Worm (Caenorhabditis elegans) whole organism, young adult: ENCODE data around the gene lcmt-1.
"Not testable (repeated sequence)": the region's sequence is repeated elsewhere in the genome, so short reads cannot be mapped to it uniquely, and the experiment has no call there.

Experiments
- C17E4.6 ChIP-seq: fragments of 200-800 bp; sonication (Bioruptor generic); IDR thresholded peaks from 2 replicates; pipeline ENCODE4 v1.3.6; 2022; ENCODE audit warnings: missing genetic modification reagents, missing genetic modification characterization, missing compliant biosample characterization
- F22D6.2 ChIP-seq: sonication (generic microtip); optimal IDR thresholded peaks from 2 replicates; lab custom pipeline; 2016; ENCODE audit warnings: mild to moderate bottlenecking, missing genetic modification characterization, missing compliant biosample characterization
- F23B12.7 ChIP-seq: sonication (generic microtip); optimal IDR thresholded peaks from 2 replicates; lab custom pipeline; 2017; ENCODE audit warnings: missing genetic modification characterization, mild to moderate bottlenecking, missing compliant biosample characterization, antibody characterized with exemption, moderate library complexity; ENCODE audit not compliant: insufficient read depth
- F33H1.4 ChIP-seq: fragments of 200-800 bp; sonication (Bioruptor generic); IDR thresholded peaks from 2 replicates; pipeline ENCODE4 v1.3.6; 2022; ENCODE audit warnings: missing genetic modification reagents, missing genetic modification characterization, missing compliant biosample characterization
- F37B4.10 ChIP-seq: fragments of 200-800 bp; sonication (Bioruptor generic); IDR thresholded peaks from 2 replicates; pipeline ENCODE4 v1.3.6; 2022; ENCODE audit warnings: missing genetic modification characterization, missing compliant biosample characterization
- K11D2.4 ChIP-seq: fragments of 200-800 bp; sonication (Bioruptor generic); IDR thresholded peaks from 2 replicates; pipeline ENCODE4 v1.3.6; 2022; ENCODE audit warnings: missing genetic modification reagents, missing genetic modification characterization, missing compliant biosample characterization
- T07F8.4 ChIP-seq: sonication (generic microtip); optimal IDR thresholded peaks from 2 replicates; lab custom pipeline; 2016; ENCODE audit warnings: mild to moderate bottlenecking, missing genetic modification characterization, moderate library complexity, missing compliant biosample characterization
- Y53G8AR.9 ChIP-seq: fragments of 200-800 bp; sonication (Bioruptor generic); conservative IDR thresholded peaks from 2 replicates; pipeline ENCODE4 v1.3.6; 2022; ENCODE audit warnings: missing genetic modification reagents, missing genetic modification characterization, missing compliant biosample characterization
- Y56A3A.18 ChIP-seq: fragments of 200-800 bp; sonication (Bioruptor generic); IDR thresholded peaks from 2 replicates; pipeline ENCODE4 v1.3.6; 2022; ENCODE audit warnings: missing genetic modification reagents, missing genetic modification characterization, missing compliant biosample characterization
- atf-7 ChIP-seq: sonication (generic microtip); optimal IDR thresholded peaks from 2 replicates; lab custom pipeline; 2017; ENCODE audit warnings: mild to moderate bottlenecking, missing genetic modification characterization, missing compliant biosample characterization
- attf-5 ChIP-seq: fragments of 200-800 bp; sonication (Bioruptor generic); optimal IDR thresholded peaks from 2 replicates; lab custom pipeline; 2018; ENCODE audit warnings: mild to moderate bottlenecking, missing genetic modification characterization, missing compliant biosample characterization
- attf-6 ChIP-seq: fragments of 200-800 bp; sonication (Bioruptor generic); IDR thresholded peaks from 2 replicates; pipeline ENCODE4 v1.3.6; 2022; ENCODE audit warnings: missing genetic modification reagents, missing genetic modification characterization, missing compliant biosample characterization
- cebp-2 ChIP-seq: fragments of 200-800 bp; sonication (Bioruptor generic); IDR thresholded peaks from 2 replicates; pipeline ENCODE4 v1.3.6; 2022; ENCODE audit warnings: missing genetic modification characterization, missing compliant biosample characterization
- ceh-40 ChIP-seq: fragments of 200-800 bp; sonication (Bioruptor generic); IDR thresholded peaks from 2 replicates; pipeline ENCODE4 v1.3.6; 2022; ENCODE audit warnings: missing genetic modification characterization, missing compliant biosample characterization
- ceh-58 ChIP-seq: fragments of 200-800 bp; sonication (Bioruptor generic); IDR thresholded peaks from 2 replicates; pipeline ENCODE4 v1.3.6; 2022; ENCODE audit warnings: missing genetic modification characterization, missing compliant biosample characterization
- chd-7 ChIP-seq: sonication (generic microtip); optimal IDR thresholded peaks from 2 replicates; lab custom pipeline; 2016; ENCODE audit warnings: mild to moderate bottlenecking, missing genetic modification characterization, moderate library complexity, missing compliant biosample characterization
- die-1 ChIP-seq: sonication (generic microtip); optimal IDR thresholded peaks from 2 replicates; lab custom pipeline; 2016; ENCODE audit warnings: missing genotype, mild to moderate bottlenecking, missing genetic modification characterization, missing compliant biosample characterization
- dox-1 ChIP-seq: fragments of 200-800 bp; sonication (Bioruptor generic); IDR thresholded peaks from 2 replicates; pipeline ENCODE4 v1.3.6; 2022; ENCODE audit warnings: missing genetic modification reagents, missing genetic modification characterization, missing compliant biosample characterization
- egl-44 ChIP-seq: fragments of 200-800 bp; sonication (Bioruptor generic); IDR thresholded peaks from 2 replicates; pipeline ENCODE4 v1.3.6; 2022; ENCODE audit warnings: missing genetic modification reagents, missing genetic modification characterization, missing compliant biosample characterization
- ekl-4 ChIP-seq: fragments of 200-800 bp; sonication (Bioruptor generic); IDR thresholded peaks from 2 replicates; pipeline ENCODE4 v1.3.6; 2022; ENCODE audit warnings: missing genetic modification reagents, missing genetic modification characterization, missing compliant biosample characterization
- fkh-3 ChIP-seq: sonication (generic microtip); optimal IDR thresholded peaks from 2 replicates; lab custom pipeline; 2016; ENCODE audit warnings: mild to moderate bottlenecking, missing genetic modification characterization, missing compliant biosample characterization
- him-1 ChIP-seq: sonication (generic microtip); optimal IDR thresholded peaks from 2 replicates; lab custom pipeline; 2016; ENCODE audit warnings: missing genotype, missing genetic modification reagents, missing genetic modification characterization, missing compliant biosample characterization
- hsf-1 ChIP-seq: fragments of 200-800 bp; sonication (Bioruptor generic); IDR thresholded peaks from 2 replicates; pipeline ENCODE4 v1.3.6; 2022; ENCODE audit warnings: missing genetic modification reagents, missing genetic modification characterization, missing compliant biosample characterization
- let-526 ChIP-seq: fragments of 200-800 bp; sonication (Bioruptor generic); IDR thresholded peaks from 2 replicates; pipeline ENCODE4 v1.3.6; 2022; ENCODE audit warnings: missing genetic modification reagents, missing genetic modification characterization, missing compliant biosample characterization
- let-607 ChIP-seq, 2 experiments: fragments of 200-800 bp in 1 of 2; sonication (Bioruptor generic) in 1 of 2; sonication (generic microtip) in 1 of 2; optimal IDR thresholded peaks; 2 replicates each; lab custom pipeline; 2016 to 2018; ENCODE audit warnings: mild to moderate bottlenecking in 2 of 2, missing compliant biosample characterization in 2 of 2, missing genetic modification characterization in 2 of 2, moderate library complexity in 2 of 2, missing genotype in 1 of 2
- lsl-1 ChIP-seq: fragments of 200-800 bp; sonication (Bioruptor generic); optimal IDR thresholded peaks from 2 replicates; lab custom pipeline; 2018; ENCODE audit warnings: mild to moderate bottlenecking, missing genetic modification characterization, moderate library complexity, missing compliant biosample characterization
- madf-10 ChIP-seq: sonication (generic microtip); optimal IDR thresholded peaks from 2 replicates; lab custom pipeline; 2016; ENCODE audit warnings: mild to moderate bottlenecking, missing genetic modification characterization, missing compliant biosample characterization
- madf-3 ChIP-seq: fragments of 200-800 bp; sonication (Bioruptor generic); IDR thresholded peaks from 2 replicates; pipeline ENCODE4 v1.3.6; 2022; ENCODE audit warnings: missing genetic modification reagents, missing genetic modification characterization, missing compliant biosample characterization
- madf-6 ChIP-seq: fragments of 200-800 bp; sonication (Bioruptor generic); IDR thresholded peaks from 2 replicates; pipeline ENCODE4 v1.3.6; 2022; ENCODE audit warnings: missing genetic modification reagents, missing genetic modification characterization, missing compliant biosample characterization
- mcd-1 ChIP-seq: fragments of 200-800 bp; sonication (Bioruptor generic); IDR thresholded peaks from 2 replicates; pipeline ENCODE4 v1.3.6; 2022; ENCODE audit warnings: missing genetic modification reagents, missing genetic modification characterization, missing compliant biosample characterization
- nfyb-1 ChIP-seq: fragments of 200-800 bp; sonication (Bioruptor generic); IDR thresholded peaks from 2 replicates; pipeline ENCODE4 v1.3.6; 2022; ENCODE audit warnings: missing genetic modification reagents, missing genetic modification characterization, missing compliant biosample characterization
- nhr-80 ChIP-seq: sonication (generic microtip); optimal IDR thresholded peaks from 2 replicates; lab custom pipeline; 2016; ENCODE audit warnings: missing genetic modification characterization, missing compliant biosample characterization
- nhr-90 ChIP-seq: sonication (generic microtip); optimal IDR thresholded peaks from 2 replicates; lab custom pipeline; 2016; ENCODE audit warnings: missing genotype, mild to moderate bottlenecking, missing genetic modification characterization, missing compliant biosample characterization
- rcor-1 ChIP-seq: fragments of 200-800 bp; sonication (Bioruptor generic); IDR thresholded peaks from 2 replicates; pipeline ENCODE4 v1.3.6; 2022; ENCODE audit warnings: missing genetic modification reagents, missing genetic modification characterization, missing compliant biosample characterization
- rec-8 ChIP-seq, 2 experiments: sonication (generic microtip); optimal IDR thresholded peaks; 2 replicates each; lab custom pipeline; 2016; ENCODE audit warnings: mild to moderate bottlenecking in 2 of 2, missing genetic modification characterization in 2 of 2, missing genetic modification reagents in 2 of 2, missing genotype in 2 of 2, missing biosample characterization in 1 of 2, missing compliant biosample characterization in 1 of 2, moderate library complexity in 1 of 2
- repo-1 ChIP-seq: sonication (generic microtip); optimal IDR thresholded peaks from 2 replicates; lab custom pipeline; 2017; ENCODE audit warnings: mild to moderate bottlenecking, missing genetic modification characterization, missing compliant biosample characterization
- rpc-1 ChIP-seq, 2 experiments: fragments of 150-350 bp in 1 of 2; sonication (generic microtip) in 1 of 2; optimal IDR thresholded peaks; 2 replicates each; lab custom pipeline; 2014 to 2018; ENCODE audit warnings: missing biosample characterization in 1 of 2, missing genetic modification characterization in 1 of 2, missing genetic modification reagents in 1 of 2, missing genotype in 1 of 2
- sea-2 ChIP-seq: fragments of 200-800 bp; sonication (Bioruptor generic); IDR thresholded peaks from 2 replicates; pipeline ENCODE4 v1.3.6; 2022; ENCODE audit warnings: missing genetic modification characterization, missing compliant biosample characterization
- snpc-4 ChIP-seq, 5 experiments: fragments of 150-350 bp in 1 of 5; sonication (generic microtip) in 4 of 5; optimal IDR thresholded peaks; 2 replicates each; lab custom pipeline; 2014 to 2018; ENCODE audit warnings: missing genetic modification characterization in 5 of 5, missing biosample characterization in 3 of 5, antibody characterized with exemption in 2 of 5, mild to moderate bottlenecking in 2 of 5, missing compliant biosample characterization in 2 of 5, missing genotype in 2 of 5, moderate library complexity in 2 of 5, missing genetic modification reagents in 1 of 5
- tbp1 ChIP-seq: fragments of 200-800 bp; sonication (Bioruptor generic); optimal IDR thresholded peaks from 2 replicates; lab custom pipeline; 2018; ENCODE audit warnings: mild to moderate bottlenecking, missing genetic modification characterization, missing compliant biosample characterization
- tlf-1 ChIP-seq: fragments of 200-800 bp; sonication (Bioruptor generic); optimal IDR thresholded peaks from 2 replicates; lab custom pipeline; 2018; ENCODE audit warnings: mild to moderate bottlenecking, missing genetic modification characterization, missing compliant biosample characterization
- ztf-18 ChIP-seq: sonication (generic microtip); optimal IDR thresholded peaks from 2 replicates; lab custom pipeline; 2016; ENCODE audit warnings: missing genotype, mild to moderate bottlenecking, missing genetic modification characterization, missing compliant biosample characterization
- ztf-25 ChIP-seq: fragments of 200-800 bp; sonication (Bioruptor generic); IDR thresholded peaks from 2 replicates; pipeline ENCODE4 v1.3.6; 2022; ENCODE audit warnings: missing genetic modification reagents, missing genetic modification characterization, missing compliant biosample characterization
- ztf-26 ChIP-seq: sonication (generic microtip); optimal IDR thresholded peaks from 2 replicates; lab custom pipeline; 2017; ENCODE audit warnings: missing genetic modification characterization, missing compliant biosample characterization
- ztf-28 ChIP-seq: fragments of 200-800 bp; sonication (Bioruptor generic); IDR thresholded peaks from 2 replicates; pipeline ENCODE4 v1.3.6; 2022; ENCODE audit warnings: missing genetic modification reagents, missing genetic modification characterization, missing compliant biosample characterization

The lcmt-1 gene

DNA sequence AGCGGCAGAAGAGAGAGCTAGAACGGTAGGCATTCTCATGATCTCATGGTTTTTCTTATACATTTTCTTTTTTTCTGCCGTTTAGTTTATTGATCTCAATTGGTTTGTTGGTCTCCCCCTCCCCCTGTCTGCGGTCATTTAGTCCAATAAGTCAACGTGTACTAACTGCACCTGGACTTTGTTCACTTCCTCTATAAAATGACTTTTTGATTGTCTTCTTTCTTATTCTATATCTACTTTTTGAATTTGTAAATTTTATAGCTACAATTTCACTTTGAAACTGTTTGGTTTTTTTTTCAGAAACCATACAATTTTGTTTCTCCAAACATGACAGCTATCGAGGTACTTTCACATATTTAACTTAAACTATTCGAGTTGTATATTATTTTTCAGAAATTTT is 24.4 kb downstream of the lcmt-1 start, which contains the start of gene ckb-2:
TSS of gene ckb-2 (plus strand) at position 301 of the 400 bp plus-strand sequence.
- TF ChIP-seq F33H1.4 (no peak), tlf-1 (GFP tag; lab: Kevin White, UChicago) (no peak), madf-10 (no peak), sea-2 (GFP tag; lab: Robert Waterston, UW) (no peak), ceh-58 (no peak), T07F8.4 (tag; lab: Kevin White, UChicago) (no peak)

DNA sequence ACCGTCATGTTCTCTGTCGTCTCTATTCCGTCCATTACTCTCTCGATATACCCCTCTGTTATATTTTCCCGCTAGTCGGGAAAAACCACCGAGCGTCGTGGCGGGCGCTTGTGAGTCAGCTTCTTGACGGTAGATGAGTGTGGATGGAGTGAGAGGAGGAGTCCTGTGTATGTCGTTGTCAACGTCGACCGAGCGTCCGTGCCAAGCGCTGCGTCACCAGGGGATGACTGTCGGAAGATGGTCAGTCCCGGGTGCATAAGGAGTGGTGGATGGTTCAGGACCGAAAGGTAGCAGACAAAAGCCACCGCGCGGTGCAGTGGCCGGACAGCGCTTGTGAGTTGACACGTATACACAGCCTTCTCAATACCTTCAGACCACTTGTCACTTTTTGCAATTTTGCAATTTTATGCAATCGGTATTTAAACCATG is 26.1 kb downstream of the lcmt-1 start:
- TF ChIP-seq mcd-1 (GFP tag; lab: Robert Waterston, UW) (peak; percentile 80), K11D2.4 (peak; percentile 49; the same call in 1 of the 2 replicates), die-1 (tag; lab: Kevin White, UChicago) (peak; percentile 39), rec-8 (tag; optimal IDR thresholded peaks at IDR 0.05; lab: Kevin White, UChicago) (peak in 1 of 2 experiments; percentile 32), nhr-90 (tag; lab: Kevin White, UChicago) (peak; percentile 40), chd-7 (peak; percentile 35), atf-7 (peak; percentile 24), ekl-4 (GFP tag; lab: Robert Waterston, UW) (peak; percentile 64; the same call in 1 of the 2 replicates), F37B4.10 (0 out of 2 replicates have a peak, but pooled peaks have one; percentile 22), nhr-80 (tag; lab: Kevin White, UChicago) (peak; percentile 60), tbp1 (peak; percentile 79), egl-44 (GFP tag; lab: Robert Waterston, UW) (peak; percentile 76), let-526 (peak; percentile 4; the same call in 1 of the 2 replicates), F22D6.2 (peak; percentile 1), him-1 (tag; lab: Kevin White, UChicago) (peak; percentile 6), let-607 (tag; optimal IDR thresholded peaks at IDR 0.05; lab: Kevin White, UChicago) (peak in 1 of 2 experiments; percentile 45), ztf-28 (GFP tag; lab: Robert Waterston, UW) (0 out of 2 replicates have a peak, but pooled peaks have one; percentile 40), madf-3 (0 out of 2 replicates have a peak, but pooled peaks have one; percentile 42), repo-1 (peak; percentile 74), Y53G8AR.9 (GFP tag; lab: Robert Waterston, UW) (0 out of 2 replicates have a peak, but pooled peaks have one; percentile 73), cebp-2 (0 out of 2 replicates have a peak, but pooled peaks have one; percentile 7), ztf-25 (GFP tag; lab: Robert Waterston, UW) (peak; percentile 48; the same call in 1 of the 2 replicates), rpc-1 (optimal IDR thresholded peaks at IDR 0.05; lab: Kevin White, UChicago) (peak; percentile 69), rpc-1 (tag; optimal IDR thresholded peaks at IDR 0.05; lab: Kevin White, UChicago) (peak; percentile 66), dox-1 (GFP tag; lab: Robert Waterston, UW) (peak; percentile 94), snpc-4 (tag; optimal IDR thresholded peaks at IDR 0.05; lab: Kevin White, UChicago) (peak in 2 of 4 experiments; percentile 44 to 65), nfyb-1 (GFP tag; lab: Robert Waterston, UW) (peak; percentile 84), attf-6 (GFP tag; lab: Robert Waterston, UW) (0 out of 2 replicates have a peak, but pooled peaks have one; percentile 50), F33H1.4 (peak; percentile 45; the same call in 1 of the 2 replicates), C17E4.6 (GFP tag; lab: Robert Waterston, UW) (peak; percentile 67; the same call in 1 of the 2 replicates), ztf-26 (tag; lab: Kevin White, UChicago) (peak; percentile 56), hsf-1 (GFP tag; lab: Robert Waterston, UW) (0 out of 2 replicates have a peak, but pooled peaks have one; percentile 59), Y56A3A.18 (GFP tag; lab: Robert Waterston, UW) (peak; percentile 62; the same call in 1 of the 2 replicates), rcor-1 (peak; percentile 85), ztf-18 (tag; lab: Kevin White, UChicago) (peak; percentile 65), F23B12.7 (tag; lab: Kevin White, UChicago) (peak; percentile 47), madf-6 (GFP tag; lab: Robert Waterston, UW) (peak; percentile 72; the same call in 1 of the 2 replicates), fkh-3 (peak; percentile 55), ceh-40 (peak; percentile 51; the same call in 1 of the 2 replicates), lsl-1 (peak; percentile 30), attf-5 (GFP tag; lab: Kevin White, UChicago) (peak; percentile 58)
- TF ChIP-seq snpc-4 (GFP tag; optimal IDR thresholded peaks at IDR 0.05; lab: Kevin White, UChicago), result not testable (repeated sequence)
